Fruit fly (Drosophila melanogaster) whole organism, embryonic: ENCODE results near the gene mil.
A peak's percentile ranks its signal among the peaks of the same experiment; 100 is the strongest.

ENCODE experiments used
- Atf-2 ChIP-seq: fragments of 200-800 bp; sonication (Bioruptor generic); optimal IDR thresholded peaks from 2 replicates; lab custom pipeline; 2016; ENCODE audit warnings: missing biosample characterization, missing genetic modification characterization
- CG10959 ChIP-seq: fragments of 200-800 bp; sonication (Bioruptor generic); IDR thresholded peaks from 2 replicates; pipeline ENCODE4 v1.3.6; 2022; ENCODE audit warnings: missing biosample characterization, missing genetic modification characterization
- CG11560 ChIP-seq: fragments of 200-800 bp; sonication (Bioruptor generic); IDR thresholded peaks from 3 replicates; pipeline ENCODE4 v1.3.6; 2022; ENCODE audit warnings: missing biosample characterization, missing genetic modification characterization
- CG11696 ChIP-seq: fragments of 200-800 bp; sonication (Bioruptor generic); IDR thresholded peaks from 2 replicates; pipeline ENCODE4 v1.3.6; 2022; ENCODE audit warnings: missing biosample characterization, missing genetic modification characterization
- CG12236 ChIP-seq: fragments of 200-800 bp; sonication (Bioruptor generic); optimal IDR thresholded peaks from 2 replicates; lab custom pipeline; 2016; ENCODE audit warnings: missing biosample characterization, missing genetic modification characterization
- CG17328 ChIP-seq: fragments of 200-800 bp; sonication (Bioruptor generic); IDR thresholded peaks from 2 replicates; pipeline ENCODE4 v1.3.6; 2022; ENCODE audit warnings: missing biosample characterization, missing genetic modification characterization
- CG17385 ChIP-seq: fragments of 200-800 bp; sonication (Bioruptor generic); optimal IDR thresholded peaks from 3 replicates; lab custom pipeline; 2018; ENCODE audit warnings: missing biosample characterization, mild to moderate bottlenecking, missing genetic modification characterization
- CG18476 ChIP-seq: fragments of 200-800 bp; sonication (Bioruptor generic); optimal IDR thresholded peaks from 2 replicates; lab custom pipeline; 2016; ENCODE audit warnings: missing biosample characterization, mild to moderate bottlenecking, missing genetic modification characterization
- CG18619 ChIP-seq: fragments of 200-800 bp; sonication (Bioruptor generic); optimal IDR thresholded peaks from 3 replicates; lab custom pipeline; 2017; ENCODE audit warnings: missing biosample characterization, mild to moderate bottlenecking, missing genetic modification characterization
- CG2120 ChIP-seq: fragments of 200-800 bp; sonication (Bioruptor generic); optimal IDR thresholded peaks from 3 replicates; lab custom pipeline; 2016; ENCODE audit warnings: missing biosample characterization, missing genetic modification characterization
- CG33557 ChIP-seq: fragments of 200-800 bp; sonication (Bioruptor generic); optimal IDR thresholded peaks from 2 replicates; lab custom pipeline; 2019; ENCODE audit warnings: missing biosample characterization, mild to moderate bottlenecking, missing genetic modification characterization, moderate library complexity
- CG34224 ChIP-seq: fragments of 200-800 bp; sonication (Bioruptor generic); IDR thresholded peaks from 3 replicates; pipeline ENCODE4 v1.3.6; 2022; ENCODE audit warnings: missing biosample characterization, missing genetic modification characterization; ENCODE audit not compliant: partially characterized antibody
- CG42726 ChIP-seq: fragments of 200-800 bp; sonication (Bioruptor generic); IDR thresholded peaks from 2 replicates; pipeline ENCODE4 v1.3.6; 2022; ENCODE audit warnings: missing biosample characterization, missing genetic modification characterization; ENCODE audit not compliant: partially characterized antibody
- CG4328 ChIP-seq: fragments of 200-800 bp; sonication (Bioruptor generic); optimal IDR thresholded peaks from 3 replicates; lab custom pipeline; 2017; ENCODE audit warnings: missing biosample characterization, missing genetic modification reagents, missing genetic modification characterization
- CG7839 ChIP-seq: fragments of 200-800 bp; sonication (Bioruptor generic); optimal IDR thresholded peaks from 3 replicates; lab custom pipeline; 2018; ENCODE audit warnings: missing biosample characterization, mild to moderate bottlenecking, missing genetic modification characterization, moderate library complexity
- CG7928 ChIP-seq: fragments of 200-800 bp; sonication (Bioruptor generic); optimal IDR thresholded peaks from 2 replicates; lab custom pipeline; 2017; ENCODE audit warnings: missing biosample characterization, mild to moderate bottlenecking, missing genetic modification characterization
- CG7987 ChIP-seq: fragments of 200-800 bp; sonication (Bioruptor generic); optimal IDR thresholded peaks from 2 replicates; lab custom pipeline; 2018; ENCODE audit warnings: missing biosample characterization, mild to moderate bottlenecking, missing genetic modification characterization, moderate library complexity
- CG8281 ChIP-seq: fragments of 200-800 bp; sonication (Bioruptor generic); optimal IDR thresholded peaks from 2 replicates; lab custom pipeline; 2018; ENCODE audit warnings: missing biosample characterization, mild to moderate bottlenecking, missing genetic modification characterization, moderate library complexity
- CG8924 ChIP-seq: fragments of 200-800 bp; optimal IDR thresholded peaks from 3 replicates; lab custom pipeline; 2019; ENCODE audit warnings: missing biosample characterization, mild to moderate bottlenecking, missing genetic modification characterization, moderate library complexity
- HLH54F ChIP-seq: fragments of 200-800 bp; sonication (Bioruptor generic); optimal IDR thresholded peaks from 3 replicates; lab custom pipeline; 2016; ENCODE audit warnings: missing biosample characterization, missing genetic modification characterization
- Hey ChIP-seq: fragments of 200-800 bp; sonication (Bioruptor generic); optimal IDR thresholded peaks from 3 replicates; lab custom pipeline; 2018; ENCODE audit warnings: missing biosample characterization, mild to moderate bottlenecking, missing genetic modification characterization
- Hr39 ChIP-seq: fragments of >200 bp; optimal IDR thresholded peaks from 2 replicates; lab custom pipeline; 2017
- Lhr ChIP-seq: fragments of 200-800 bp; sonication (Bioruptor generic); optimal IDR thresholded peaks from 3 replicates; lab custom pipeline; 2017; ENCODE audit warnings: mild to moderate bottlenecking, missing biosample characterization, missing genetic modification reagents, missing genetic modification characterization
- Opbp ChIP-seq: fragments of 200-800 bp; sonication (Bioruptor generic); IDR thresholded peaks from 3 replicates; pipeline ENCODE4 v1.3.6; 2022; ENCODE audit warnings: missing biosample characterization, missing genetic modification characterization; ENCODE audit not compliant: partially characterized antibody
- PHDP ChIP-seq: fragments of 200-800 bp; sonication (Bioruptor generic); optimal IDR thresholded peaks from 3 replicates; lab custom pipeline; 2018; ENCODE audit warnings: missing biosample characterization, mild to moderate bottlenecking, missing genetic modification characterization, moderate library complexity
- Ravus ChIP-seq: fragments of 200-800 bp; sonication (Bioruptor generic); IDR thresholded peaks from 2 replicates; pipeline ENCODE4 v1.3.6; 2022; ENCODE audit warnings: missing biosample characterization, missing genetic modification characterization
- Tbp ChIP-seq: fragments of >200 bp; optimal IDR thresholded peaks from 2 replicates; lab custom pipeline; 2018; ENCODE audit warnings: missing biosample characterization, missing genetic modification characterization
- Usf ChIP-seq: fragments of 200-800 bp; sonication (Bioruptor generic); optimal IDR thresholded peaks from 2 replicates; lab custom pipeline; 2017; ENCODE audit warnings: missing genotype, missing biosample characterization, missing genetic modification characterization
- Xbp1 ChIP-seq: fragments of 200-800 bp; sonication (Bioruptor generic); optimal IDR thresholded peaks from 3 replicates; lab custom pipeline; 2016; ENCODE audit warnings: missing biosample characterization, mild to moderate bottlenecking, missing genetic modification characterization
- ap ChIP-seq: fragments of 200-800 bp; sonication (Bioruptor generic); IDR thresholded peaks from 2 replicates; pipeline ENCODE4 v1.3.6; 2022; ENCODE audit warnings: missing biosample characterization, missing genetic modification characterization
- br ChIP-seq: fragments of >200 bp; optimal IDR thresholded peaks from 2 replicates; lab custom pipeline; 2017
- cas ChIP-seq: fragments of 200-800 bp; sonication (Bioruptor generic); IDR thresholded peaks from 2 replicates; pipeline ENCODE4 v1.3.6; 2022; ENCODE audit warnings: missing biosample characterization, missing genetic modification characterization
- crp ChIP-seq, 2 experiments: fragments of 200-800 bp; sonication (Bioruptor generic); optimal IDR thresholded peaks; 2 replicates in 1 of 2; 3 replicates in 1 of 2; lab custom pipeline; 2017; ENCODE audit warnings: missing biosample characterization in 2 of 2, missing genetic modification characterization in 2 of 2, mild to moderate bottlenecking in 1 of 2, moderate library complexity in 1 of 2
- dpn ChIP-seq, 2 experiments: fragments of 200-800 bp; sonication (Bioruptor generic); optimal IDR thresholded peaks; 3 replicates each; lab custom pipeline; 2016; ENCODE audit warnings: missing biosample characterization in 2 of 2, missing genetic modification characterization in 2 of 2
- hb ChIP-seq: fragments of 200-800 bp; sonication (Bioruptor generic); IDR thresholded peaks from 3 replicates; pipeline ENCODE4 v1.3.6; 2022; ENCODE audit warnings: missing biosample characterization, missing genetic modification characterization; ENCODE audit not compliant: partially characterized antibody
- her ChIP-seq: fragments of 200-800 bp; sonication (Bioruptor generic); optimal IDR thresholded peaks from 2 replicates; lab custom pipeline; 2016; ENCODE audit warnings: missing biosample characterization, missing genetic modification characterization
- hkb ChIP-seq, 2 experiments: fragments of 200-800 bp in 1 of 2; fragments of >200 bp in 1 of 2; sonication (Bioruptor generic) in 1 of 2; IDR thresholded peaks in 1 of 2; optimal IDR thresholded peaks in 1 of 2; 2 replicates each; pipeline versions ENCODE4 v1.3.6 to Lab custom; 2017 to 2022; ENCODE audit warnings: missing biosample characterization in 1 of 2, missing genetic modification characterization in 1 of 2
- kah ChIP-seq: fragments of 200-800 bp; sonication (Bioruptor generic); optimal IDR thresholded peaks from 2 replicates; lab custom pipeline; 2018; ENCODE audit warnings: missing biosample characterization, mild to moderate bottlenecking, missing genetic modification characterization
- sc ChIP-seq, 3 experiments: fragments of >200 bp in 2 of 3; fragments of 200-800 bp in 1 of 3; sonication (Bioruptor generic) in 1 of 3; optimal IDR thresholded peaks; 2 replicates in 2 of 3; 3 replicates in 1 of 3; lab custom pipeline; 2017; ENCODE audit warnings: mild to moderate bottlenecking in 1 of 3, missing biosample characterization in 1 of 3, missing genetic modification characterization in 1 of 3, missing genetic modification reagents in 1 of 3
- sisA ChIP-seq: fragments of 200-800 bp; sonication (Bioruptor generic); IDR thresholded peaks from 2 replicates; pipeline ENCODE4 v1.3.6; 2022; ENCODE audit warnings: missing biosample characterization, missing genetic modification characterization
- slp2 ChIP-seq: fragments of 200-800 bp; sonication (Bioruptor generic); optimal IDR thresholded peaks from 2 replicates; lab custom pipeline; 2016; ENCODE audit warnings: missing biosample characterization, missing genetic modification characterization
- sqz ChIP-seq: fragments of 200-800 bp; sonication (Bioruptor generic); optimal IDR thresholded peaks from 3 replicates; lab custom pipeline; 2018; ENCODE audit warnings: missing biosample characterization, mild to moderate bottlenecking, missing genetic modification characterization
- sr ChIP-seq: fragments of 200-800 bp; sonication (Bioruptor generic); IDR thresholded peaks from 3 replicates; pipeline ENCODE4 v1.3.6; 2022; ENCODE audit warnings: missing biosample characterization, missing genetic modification characterization
- ssp ChIP-seq: fragments of 200-800 bp; sonication (Bioruptor generic); IDR thresholded peaks from 2 replicates; pipeline ENCODE4 v1.3.6; 2022; ENCODE audit warnings: missing biosample characterization, missing genetic modification characterization
- twi ChIP-seq: fragments of 200-800 bp; optimal IDR thresholded peaks from 2 replicates; lab custom pipeline; 2019; ENCODE audit warnings: missing biosample characterization, mild to moderate bottlenecking, missing genetic modification characterization, moderate library complexity
- zen ChIP-seq: fragments of 200-800 bp; sonication (Bioruptor generic); optimal IDR thresholded peaks from 3 replicates; lab custom pipeline; 2018; ENCODE audit warnings: missing biosample characterization, mild to moderate bottlenecking, missing genetic modification characterization, moderate library complexity

The mil gene

DNA sequence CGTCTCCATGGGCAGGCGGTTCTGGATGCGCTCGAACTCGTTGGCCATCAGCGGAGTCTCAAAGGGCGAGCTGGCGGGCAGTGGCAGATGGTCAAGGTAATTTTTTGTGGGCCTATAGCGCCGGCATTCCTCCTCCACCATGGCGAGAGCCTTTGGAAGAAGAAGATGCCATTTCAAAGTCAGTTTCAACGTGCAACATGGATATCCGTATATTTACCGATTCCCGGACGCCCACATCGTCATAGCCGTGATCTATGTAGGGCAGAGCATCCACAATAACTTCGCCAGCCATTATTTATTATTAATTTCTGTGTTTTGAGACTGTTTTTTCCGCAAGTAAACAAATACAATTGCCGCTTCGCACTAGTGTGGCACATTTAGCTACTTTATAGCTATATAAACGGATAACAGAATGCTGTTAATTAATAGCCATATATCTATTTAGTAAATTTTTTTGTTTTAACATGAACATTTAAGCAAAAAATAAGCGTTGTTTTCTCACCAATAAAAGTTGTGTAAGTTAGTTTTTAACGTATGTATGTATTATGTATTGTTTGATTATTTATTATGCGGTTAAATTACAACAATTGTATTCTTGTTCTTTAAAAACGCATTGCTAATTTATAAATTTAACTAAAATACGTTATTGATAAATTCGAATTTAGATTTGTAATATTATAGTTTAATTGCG is 9.9 kb downstream of the mil start, which contains the start of gene BCAS2 (continued):
- no peak for TF ChIP-seq zen (tag; lab: Kevin White, UChicago)
- no peak for TF ChIP-seq Lhr
- TF ChIP-seq slp2 (GFP tag; lab: Kevin White, UChicago) = no peak

DNA sequence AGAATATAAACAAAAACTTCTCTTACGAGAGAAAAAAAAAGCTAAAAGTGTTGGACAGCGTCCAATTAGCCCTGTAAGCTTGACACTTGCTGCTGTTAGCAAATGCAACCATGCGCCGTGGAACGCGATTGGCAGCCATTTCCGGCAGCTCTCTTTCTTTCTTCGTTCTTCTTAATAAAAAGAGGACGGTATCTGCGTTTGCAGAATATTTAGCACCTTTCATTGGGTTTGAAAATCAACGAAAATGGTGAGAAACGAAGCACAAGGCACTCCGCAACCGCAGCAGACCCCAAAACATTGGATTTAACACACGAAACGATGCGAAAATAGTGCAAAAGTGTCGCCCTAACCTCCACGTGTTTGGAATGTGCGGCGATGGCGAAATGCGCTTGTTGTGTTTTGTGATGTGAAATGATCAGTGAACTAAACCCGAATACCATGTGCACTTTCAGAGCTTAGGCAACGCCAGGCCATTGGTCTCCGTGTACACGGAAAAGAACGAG is 10.5 kb downstream of the mil start, which contains the start of gene RpL4:
RpL4 (plus strand) TSS at position 149 of the 503 bp plus-strand sequence.
- TF ChIP-seq Opbp (GFP tag; lab: Robert Waterston, UW) = 0 out of 3 replicates have a peak, but pooled peaks have one; percentile 31
- peak; percentile 56 for TF ChIP-seq CG7928 (GFP tag; lab: Kevin White, UChicago)
- peak; percentile 74 for TF ChIP-seq CG11696 (GFP tag; lab: Robert Waterston, UW)
- TF ChIP-seq Ravus = no peak; the same call in 1 of the 2 replicates
- peak; percentile 78 for TF ChIP-seq Xbp1 (GFP tag; lab: Kevin White, UChicago)
- peak; percentile 48 for TF ChIP-seq Atf-2
- no peak for TF ChIP-seq hkb (optimal IDR thresholded peaks at IDR 0.05; lab: Kevin White, UChicago)
- TF ChIP-seq hkb (GFP tag; IDR thresholded peaks at IDR 0.05; lab: Robert Waterston, UW) = peak; percentile 84
- peak; percentile 42 for TF ChIP-seq CG8924 (tag; lab: Kevin White, UChicago)
- peak; percentile 75 for TF ChIP-seq kah (GFP tag; lab: Kevin White, UChicago)
- TF ChIP-seq CG7839 (tag; lab: Kevin White, UChicago) = peak; percentile 81
- peak; percentile 90 for TF ChIP-seq CG17385 (GFP tag; lab: Kevin White, UChicago)
- peak; percentile 52 to 82 for TF ChIP-seq dpn (GFP tag; optimal IDR thresholded peaks at IDR 0.05; lab: Kevin White, UChicago)
- peak; percentile 93 for TF ChIP-seq CG18619 (GFP tag; lab: Kevin White, UChicago)
- TF ChIP-seq Hey (tag; lab: Kevin White, UChicago) = peak; percentile 83
- peak; percentile 89 for TF ChIP-seq sr
- TF ChIP-seq twi (tag; lab: Kevin White, UChicago) = peak; percentile 51
- TF ChIP-seq CG4328 = peak; percentile 88
- TF ChIP-seq hb = no peak
- peak; percentile 90 for TF ChIP-seq sqz (GFP tag; lab: Kevin White, UChicago)
- no peak for TF ChIP-seq CG34224 (GFP tag; lab: Robert Waterston, UW)
- peak; percentile 72 for TF ChIP-seq Usf (GFP tag; lab: Kevin White, UChicago)
- peak; percentile 86 for TF ChIP-seq CG33557 (GFP tag; lab: Kevin White, UChicago)
- peak in 1 of 2 experiments; percentile 49 for TF ChIP-seq crp (GFP tag; optimal IDR thresholded peaks at IDR 0.05; lab: Kevin White, UChicago)
- TF ChIP-seq zen (tag; lab: Kevin White, UChicago) = peak; percentile 45
- TF ChIP-seq CG12236 (GFP tag; lab: Kevin White, UChicago) = peak; percentile 60
- TF ChIP-seq CG11560 = no peak
- peak; percentile 53 for TF ChIP-seq cas
- TF ChIP-seq Hr39 (lab: Kevin White, UChicago) = no peak
- peak; percentile 68 for TF ChIP-seq her
- TF ChIP-seq CG18476 (GFP tag; lab: Kevin White, UChicago) = no peak
- peak; percentile 75 for TF ChIP-seq HLH54F (GFP tag; lab: Kevin White, UChicago)
- peak; percentile 95 for TF ChIP-seq CG7987 (GFP tag; lab: Kevin White, UChicago)
- TF ChIP-seq sc (optimal IDR thresholded peaks at IDR 0.05; lab: Kevin White, UChicago) = no peak
- peak; percentile 88 for TF ChIP-seq sc (GFP tag; optimal IDR thresholded peaks at IDR 0.05; lab: Kevin White, UChicago)
- TF ChIP-seq CG10959 (GFP tag; lab: Robert Waterston, UW) = no peak; the same call in 1 of the 2 replicates
- TF ChIP-seq ssp = no peak
- TF ChIP-seq ap (GFP tag; lab: Robert Waterston, UW) = peak; percentile 76
- peak; percentile 58 for TF ChIP-seq CG2120 (GFP tag; lab: Kevin White, UChicago)
- TF ChIP-seq CG42726 (GFP tag; lab: Robert Waterston, UW) = no peak
- TF ChIP-seq CG17328 = peak; percentile 91
- TF ChIP-seq PHDP = peak; percentile 82
- peak; percentile 62 for TF ChIP-seq CG8281
- no peak for TF ChIP-seq br
- 0 out of 2 replicates have a peak, but pooled peaks have one; percentile 11 for TF ChIP-seq sisA (GFP tag; lab: Robert Waterston, UW)
- peak; percentile 6 for TF ChIP-seq Tbp (GFP tag; lab: Kevin White, UChicago)
